Worm (Caenorhabditis elegans): ENCODE data around the gene sru-6.
A peak's percentile ranks its signal among the peaks of the same experiment; 100 is the strongest.

Gene sru-6

DNA sequence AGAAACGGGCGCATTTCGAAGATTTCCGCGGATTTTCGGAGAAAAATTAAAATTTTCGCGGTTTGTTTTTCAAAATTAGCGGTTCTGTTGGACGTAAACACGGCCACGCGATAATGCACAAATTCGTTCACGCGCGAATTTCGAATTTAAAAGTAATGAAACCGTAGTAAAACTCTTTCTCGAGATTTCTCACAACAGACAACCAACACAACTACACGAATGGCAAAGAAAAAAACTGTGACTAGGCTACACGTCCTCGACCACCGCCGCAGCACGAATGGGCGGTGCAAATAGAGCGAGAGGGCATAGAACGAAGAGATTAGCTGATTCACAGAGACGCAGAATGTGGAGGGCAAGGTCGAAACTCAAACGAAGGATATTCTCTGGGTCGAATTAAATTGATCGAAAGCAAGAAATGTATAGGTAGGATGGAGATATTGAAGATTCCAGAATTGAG, 49.5 kb upstream of the sru-6 start, which contains the start of gene idh-1 (continued):
- TF ChIP-seq zfp-2 (tag; optimal IDR thresholded peaks at IDR 0.05) (no peak), D1046.2 (GFP tag; IDR thresholded peaks at IDR 0.05) (no peak), egl-43 (GFP tag; IDR thresholded peaks at IDR 0.05) (no peak; the same call in 1 of the 2 replicates), unc-39 (tag; optimal IDR thresholded peaks at IDR 0.05) (no peak), sdz-12 (GFP tag; optimal IDR thresholded peaks at IDR 0.05) (no peak), php-3 (GFP tag; IDR thresholded peaks at IDR 0.05) (no peak), duxl-1 (tag; optimal IDR thresholded peaks at IDR 0.05; ENCODE audit: poor library complexity) (no peak), dmd-9 (GFP tag; IDR thresholded peaks at IDR 0.05) (no peak), pha-4 (GFP tag; IDR thresholded peaks at IDR 0.05) (no peak), pha-4 (tag; optimal IDR thresholded peaks at IDR 0.05) (no peak), mdt-29 (GFP tag; IDR thresholded peaks at IDR 0.05) (no peak; the same call in 1 of the 2 replicates), unc-62 (GFP tag; optimal IDR thresholded peaks at IDR 0.05 in 1 of 2) (peak in 1 of 2 experiments; percentile 84), unc-62 (tag; optimal IDR thresholded peaks at IDR 0.05) (no peak), hlh-11 (tag; optimal IDR thresholded peaks at IDR 0.05) (peak; percentile 37), mxl-3 (GFP tag; optimal IDR thresholded peaks at IDR 0.05) (peak; percentile 6), daf-16 (GFP tag; optimal IDR thresholded peaks at IDR 0.05) (no peak), daf-16 (tag; optimal IDR thresholded peaks at IDR 0.05) (peak; percentile 8), aha-1 (tag) (peak; percentile 34), tag-97 (GFP tag; IDR thresholded peaks at IDR 0.05) (no peak), ces-1 (GFP tag; optimal IDR thresholded peaks at IDR 0.05) (no peak), nhr-41 (GFP tag; IDR thresholded peaks at IDR 0.05) (no peak), fos-1 (tag; optimal IDR thresholded peaks at IDR 0.05) (no peak), nhr-77 (tag; optimal IDR thresholded peaks at IDR 0.05) (no peak), madf-9 (GFP tag; conservative IDR thresholded peaks at IDR 0.05) (no peak), ama-1 (optimal IDR thresholded peaks at IDR 0.05) (peak; percentile 37), dpl-1 (GFP tag; optimal IDR thresholded peaks at IDR 0.05) (peak; percentile 71), snpc-4 (tag; optimal IDR thresholded peaks at IDR 0.05) (no peak), Y48G9A.11 (GFP tag; IDR thresholded peaks at IDR 0.05) (no peak), nhr-25 (tag; optimal IDR thresholded peaks at IDR 0.05; ENCODE audit: borderline replicate concordance, insufficient read depth) (peak; percentile 88), zag-1 (tag; optimal IDR thresholded peaks at IDR 0.05) (no peak), ztf-7 (tag; optimal IDR thresholded peaks at IDR 0.05) (no peak), lim-7 (GFP tag; IDR thresholded peaks at IDR 0.05) (no peak), daf-8 (GFP tag; IDR thresholded peaks at IDR 0.05) (no peak), Y5F2A.4 (GFP tag; optimal IDR thresholded peaks at IDR 0.05) (no peak), mdl-1 (tag; optimal IDR thresholded peaks at IDR 0.05) (peak in 1 of 2 experiments; percentile 14), lin-29 (GFP tag; IDR thresholded peaks at IDR 0.05) (peak; percentile 36; the same call in 1 of the 2 replicates), zfp-3 (GFP tag; conservative IDR thresholded peaks at IDR 0.05) (no peak), attf-4 (tag; optimal IDR thresholded peaks at IDR 0.05) (no peak), T20F7.1 (GFP tag; optimal IDR thresholded peaks at IDR 0.05) (peak; percentile 24), lin-39 (tag; optimal IDR thresholded peaks at IDR 0.05) (no peak), skn-1 (tag; optimal IDR thresholded peaks at IDR 0.05) (no peak), nhr-28 (tag; optimal IDR thresholded peaks at IDR 0.05) (peak; percentile 98), nhr-48 (tag; optimal IDR thresholded peaks at IDR 0.05) (no peak), ceh-28 (tag; optimal IDR thresholded peaks at IDR 0.05) (no peak), madf-5 (GFP tag; IDR thresholded peaks at IDR 0.05) (no peak), lin-15B (tag; optimal IDR thresholded peaks at IDR 0.05) (no peak), egl-27 (tag; optimal IDR thresholded peaks at IDR 0.05) (no peak), lsy-2 (tag; optimal IDR thresholded peaks at IDR 0.05) (no peak), F49E8.2 (tag; optimal IDR thresholded peaks at IDR 0.05; ENCODE audit: borderline replicate concordance) (no peak), dmd-8 (GFP tag; IDR thresholded peaks at IDR 0.05) (no peak), nhr-237 (tag; optimal IDR thresholded peaks at IDR 0.05) (no peak), dmd-6 (GFP tag; IDR thresholded peaks at IDR 0.05) (peak; percentile 32; the same call in 1 of the 2 replicates), nhr-10 (tag; optimal IDR thresholded peaks at IDR 0.05) (peak; percentile 32)

All from whole organism, L4 larva.